Fruit fly (Drosophila melanogaster): Measurements from ENCODE around the gene Bre1.

Bre1 gene

dm6 chr3L:5752903-5753604, 40.9 kb downstream of the Bre1 start, which contains the start of gene Usp47:
TSS of gene Usp47 (plus strand) at chr3L:5752973.
- TF ChIP-seq insv (optimal IDR thresholded peaks at IDR 0.05), result no peak
- TF ChIP-seq ttk (optimal IDR thresholded peaks at IDR 0.05), result no peak
- TF ChIP-seq h (optimal IDR thresholded peaks at IDR 0.05), result no peak
- TF ChIP-seq psq (optimal IDR thresholded peaks at IDR 0.05), result no peak
- no peak for TF ChIP-seq Sin3A (optimal IDR thresholded peaks at IDR 0.05)
- TF ChIP-seq Myc (optimal IDR thresholded peaks at IDR 0.05), result no peak

dm6 chr3L:5751740-5752579, 42.0 kb downstream of the Bre1 start, which contains the start of gene DnaJ-1:
TSS of gene DnaJ-1 (minus strand) at chr3L:5752189.
- TF ChIP-seq Myc (optimal IDR thresholded peaks at IDR 0.05) (no peak), insv (optimal IDR thresholded peaks at IDR 0.05) (no peak), psq (optimal IDR thresholded peaks at IDR 0.05) (no peak), h (optimal IDR thresholded peaks at IDR 0.05) (no peak), Sin3A (optimal IDR thresholded peaks at IDR 0.05) (no peak), ttk (optimal IDR thresholded peaks at IDR 0.05) (no peak)

dm6 chr3L:5751417-5751739, 42.6 kb downstream of the Bre1 start:
- no peak for TF ChIP-seq psq (optimal IDR thresholded peaks at IDR 0.05)
- TF ChIP-seq h (optimal IDR thresholded peaks at IDR 0.05), result no peak
- TF ChIP-seq Sin3A (optimal IDR thresholded peaks at IDR 0.05), result no peak
- TF ChIP-seq insv (optimal IDR thresholded peaks at IDR 0.05), result no peak
- no peak for TF ChIP-seq ttk (optimal IDR thresholded peaks at IDR 0.05)
- TF ChIP-seq Myc (optimal IDR thresholded peaks at IDR 0.05), result no peak

- no peak for TF ChIP-seq Myc (optimal IDR thresholded peaks at IDR 0.05)
- TF ChIP-seq insv (optimal IDR thresholded peaks at IDR 0.05), result no peak
- no peak for TF ChIP-seq ttk (optimal IDR thresholded peaks at IDR 0.05)
- TF ChIP-seq h (optimal IDR thresholded peaks at IDR 0.05), result no peak
- no peak for TF ChIP-seq Sin3A (optimal IDR thresholded peaks at IDR 0.05)
- no peak for TF ChIP-seq psq (optimal IDR thresholded peaks at IDR 0.05)
These were observed 44.2 kb downstream of the Bre1 start for dm6 chr3L:5749616-5750336.
